Fruit fly (Drosophila melanogaster): ENCODE results near the gene v.

DNA sequence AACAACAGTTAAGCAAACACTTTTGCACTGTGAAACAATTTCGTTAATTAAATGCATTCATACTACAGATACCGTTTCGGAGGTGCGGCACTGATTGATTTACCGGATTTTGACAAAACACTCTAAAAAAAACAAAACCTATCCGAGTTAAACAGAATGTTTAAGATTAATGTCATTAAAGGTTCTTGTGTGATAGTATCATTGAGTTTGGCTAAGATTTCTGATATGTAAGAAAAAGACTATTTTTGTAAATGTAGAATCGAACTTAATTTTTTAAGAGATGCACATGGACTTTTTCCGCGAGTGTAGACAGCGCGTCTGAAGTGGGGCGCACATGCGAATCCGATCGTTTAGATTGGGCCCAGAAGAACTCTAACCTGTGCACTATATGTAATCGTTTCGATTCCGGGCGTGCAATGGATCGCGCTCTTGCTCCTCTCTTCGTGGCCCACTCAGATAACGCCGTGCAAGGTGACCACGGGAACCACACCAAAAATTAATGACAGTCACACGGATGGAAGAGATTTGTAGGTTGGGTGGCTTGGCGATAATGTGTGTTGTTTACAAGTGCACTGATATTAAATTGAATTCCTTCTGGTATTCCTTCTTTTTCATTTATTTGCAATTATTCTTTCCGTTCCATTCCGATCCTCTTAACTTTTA lies 33.7 kb upstream of the v start:
- no peak for TF ChIP-seq psq (optimal IDR thresholded peaks at IDR 0.05)
- TF ChIP-seq Sin3A (optimal IDR thresholded peaks at IDR 0.05) = no peak
- TF ChIP-seq Myc (optimal IDR thresholded peaks at IDR 0.05) = no peak
- TF ChIP-seq insv (optimal IDR thresholded peaks at IDR 0.05) = no peak

Measured in Kc167 (cell line).